Worm (Caenorhabditis elegans) whole organism, L3 larva: ENCODE results near the gene srt-73.

Source experiments
- ama-1 ChIP-seq: fragments of 150-350 bp; optimal IDR thresholded peaks from 2 replicates; lab custom pipeline; 2018
- elt-1 ChIP-seq: fragments of 150-350 bp; optimal IDR thresholded peaks from 2 replicates; lab custom pipeline; 2014; ENCODE audit warnings: missing biosample characterization, missing genetic modification characterization
- elt-2 ChIP-seq: sonication (generic microtip); optimal IDR thresholded peaks from 2 replicates; lab custom pipeline; 2016; ENCODE audit warnings: missing genetic modification reagents, mild to moderate bottlenecking, missing genetic modification characterization, missing compliant biosample characterization
- elt-3 ChIP-seq, 3 experiments: fragments of 150-350 bp in 1 of 3; sonication (generic microtip) in 2 of 3; optimal IDR thresholded peaks; 2 replicates in 2 of 3; 4 replicates in 1 of 3; lab custom pipeline; 2014 to 2017; ENCODE audit warnings: missing biosample characterization in 3 of 3, missing genetic modification characterization in 3 of 3
- fkh-10 ChIP-seq: sonication (generic microtip); optimal IDR thresholded peaks from 2 replicates; lab custom pipeline; 2017; ENCODE audit warnings: missing biosample characterization, missing genetic modification reagents, missing genetic modification characterization
- nhr-11 ChIP-seq: fragments of 150-350 bp; optimal IDR thresholded peaks from 2 replicates; lab custom pipeline; 2014; ENCODE audit warnings: missing biosample characterization, missing genetic modification characterization
- nhr-25 ChIP-seq: sonication (generic microtip); optimal IDR thresholded peaks from 2 replicates; lab custom pipeline; 2017; ENCODE audit warnings: missing biosample characterization, missing genetic modification characterization
- nhr-43 ChIP-seq: sonication (generic microtip); optimal IDR thresholded peaks from 2 replicates; lab custom pipeline; 2016; ENCODE audit warnings: mild to moderate bottlenecking, missing genetic modification characterization, missing compliant biosample characterization; ENCODE audit not compliant: poor library complexity, severe bottlenecking
- unc-62 ChIP-seq: fragments of 150-350 bp; sonication (generic microtip); optimal IDR thresholded peaks from 4 replicates; lab custom pipeline; 2014; ENCODE audit warnings: missing biosample characterization, missing genetic modification reagents, missing genetic modification characterization

- TF ChIP-seq fkh-10 (GFP tag; lab: Kevin White, UChicago) (no peak), unc-62 (GFP tag; lab: Kevin White, UChicago) (no peak), nhr-43 (tag; lab: Kevin White, UChicago) (no peak), elt-2 (tag; lab: Kevin White, UChicago) (peak; percentile 79), nhr-25 (no peak), elt-1 (tag; lab: Kevin White, UChicago) (no peak), elt-3 (tag; optimal IDR thresholded peaks at IDR 0.05; lab: Kevin White, UChicago) (no peak), nhr-11 (tag; lab: Kevin White, UChicago) (no peak), ama-1 (lab: Kevin White, UChicago) (no peak)
These were observed 19.4 kb downstream of the srt-73 start for ce11 chrIV:7898489-7898888.
